Worm (Caenorhabditis elegans) whole organism, L1 larva: Measurements from ENCODE around the gene acp-1.

Experiments used
- alr-1 ChIP-seq: fragments of 200-800 bp; sonication (Bioruptor generic); optimal IDR thresholded peaks from 2 replicates; lab custom pipeline; 2018; ENCODE audit warnings: borderline replicate concordance, mild to moderate bottlenecking, missing genetic modification characterization, missing compliant biosample characterization
- blmp-1 ChIP-seq: fragments of 150-350 bp; optimal IDR thresholded peaks from 2 replicates; lab custom pipeline; 2014; ENCODE audit warnings: missing biosample characterization, missing genetic modification characterization
- dpl-1 ChIP-seq, 3 experiments: fragments of 150-350 bp in 2 of 3; sonication (generic microtip) in 1 of 3; optimal IDR thresholded peaks; 2 replicates each; lab custom pipeline; 2014 to 2017; ENCODE audit warnings: missing biosample characterization in 3 of 3, missing genetic modification characterization in 3 of 3, missing genetic modification reagents in 3 of 3
- dsc-1 ChIP-seq: sonication (generic microtip); optimal IDR thresholded peaks from 2 replicates; lab custom pipeline; 2016; ENCODE audit warnings: mild to moderate bottlenecking, missing genetic modification characterization, missing compliant biosample characterization
- efl-1 ChIP-seq, 4 experiments: fragments of 150-350 bp; optimal IDR thresholded peaks in 3 of 4; peaks in 1 of 4; 1 replicate in 1 of 4; 2 replicates in 3 of 4; lab custom pipeline; 2014; ENCODE audit warnings: missing biosample characterization in 2 of 4, missing genetic modification characterization in 2 of 4, missing genetic modification reagents in 2 of 4
- elt-2 ChIP-seq: sonication (generic microtip); optimal IDR thresholded peaks from 2 replicates; lab custom pipeline; 2016; ENCODE audit warnings: missing genetic modification characterization, mild to moderate bottlenecking, inconsistent platforms, missing compliant biosample characterization, missing genetic modification reagents
- hlh-17 ChIP-seq: fragments of 200-800 bp; sonication (Bioruptor generic); optimal IDR thresholded peaks from 2 replicates; lab custom pipeline; 2018; ENCODE audit warnings: missing genetic modification characterization, mild to moderate bottlenecking, missing compliant biosample characterization, moderate library complexity, borderline replicate concordance
- lin-39 ChIP-seq: fragments of 150-350 bp; optimal IDR thresholded peaks from 2 replicates; lab custom pipeline; 2014; ENCODE audit warnings: missing biosample characterization, missing genetic modification reagents, missing genetic modification characterization
- nhr-12 ChIP-seq: sonication (generic microtip); optimal IDR thresholded peaks from 2 replicates; lab custom pipeline; 2017; ENCODE audit warnings: missing biosample characterization, missing genetic modification characterization
- nhr-77 ChIP-seq: fragments of 150-350 bp; optimal IDR thresholded peaks from 2 replicates; lab custom pipeline; 2014; ENCODE audit warnings: missing biosample characterization, missing genetic modification characterization
- nhr-84 ChIP-seq: sonication (generic microtip); optimal IDR thresholded peaks from 2 replicates; lab custom pipeline; 2017; ENCODE audit warnings: missing biosample characterization, missing genetic modification characterization
- rnt-1 ChIP-seq: sonication (generic microtip); optimal IDR thresholded peaks from 2 replicates; lab custom pipeline; 2016; ENCODE audit warnings: mild to moderate bottlenecking, missing genetic modification characterization, moderate library complexity, missing compliant biosample characterization
- unc-130 ChIP-seq: fragments of 150-350 bp; optimal IDR thresholded peaks from 2 replicates; lab custom pipeline; 2017; ENCODE audit warnings: missing biosample characterization, missing genetic modification characterization, inconsistent platforms

DNA sequence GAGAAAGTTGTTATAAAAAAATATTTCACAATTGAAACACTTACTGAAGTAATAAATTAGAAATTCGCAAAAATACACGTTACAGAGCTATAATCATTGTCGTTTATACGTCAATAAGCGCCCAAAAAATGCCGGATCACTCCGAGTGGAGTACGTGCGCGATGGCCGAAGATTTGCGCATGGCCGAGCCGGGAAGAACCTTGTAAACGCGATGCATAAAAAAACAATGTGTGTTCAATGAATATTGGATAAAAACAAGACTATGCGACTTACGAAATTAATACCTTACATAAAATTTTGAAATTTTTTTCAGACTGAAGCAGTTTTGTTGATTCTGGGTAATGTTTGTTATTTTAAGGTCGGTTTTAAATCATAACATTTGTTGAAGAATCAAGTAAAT, 6.1 kb downstream of the acp-1 start, which contains the start of gene sorf-1:
- TF ChIP-seq efl-1 (optimal IDR thresholded peaks at IDR 0.05; lab: Kevin White, UChicago) = peak; percentile 6 to 11
- TF ChIP-seq efl-1 (GFP tag; optimal IDR thresholded peaks at IDR 0.05 in 1 of 2; lab: Kevin White, UChicago) = peak in 1 of 2 experiments; percentile 74
- no peak for TF ChIP-seq lin-39 (tag; lab: Kevin White, UChicago)
- peak; percentile 28 for TF ChIP-seq blmp-1
- no peak for TF ChIP-seq alr-1
- TF ChIP-seq nhr-12 = no peak
- no peak for TF ChIP-seq elt-2 (tag; lab: Kevin White, UChicago)
- no peak for TF ChIP-seq unc-130 (tag; lab: Kevin White, UChicago)
- TF ChIP-seq rnt-1 (tag; lab: Kevin White, UChicago) = peak; percentile 95
- peak; percentile 63 for TF ChIP-seq dsc-1 (tag; lab: Kevin White, UChicago)
- TF ChIP-seq nhr-84 (tag; lab: Kevin White, UChicago) = no peak
- no peak for TF ChIP-seq nhr-77 (tag; lab: Kevin White, UChicago)
- TF ChIP-seq dpl-1 (GFP tag; optimal IDR thresholded peaks at IDR 0.05; lab: Kevin White, UChicago) = peak in 2 of 3 experiments; percentile 22 to 46
- TF ChIP-seq hlh-17 = no peak
